Worm (Caenorhabditis elegans) whole organism, mixed stage, embryonic: Measurements from ENCODE around the gene sftb-2.

Experiments
- bed-3 ChIP-seq: fragments of 200-800 bp; sonication (Bioruptor generic); optimal IDR thresholded peaks from 3 replicates; lab custom pipeline; 2018; ENCODE audit warnings: mild to moderate bottlenecking, missing genetic modification characterization, moderate library complexity, missing compliant biosample characterization
- lin-13 ChIP-seq: fragments of 150-350 bp; optimal IDR thresholded peaks from 2 replicates; lab custom pipeline; 2014; ENCODE audit warnings: missing biosample characterization, missing genetic modification characterization
- mep-1 ChIP-seq: fragments of 150-350 bp; optimal IDR thresholded peaks from 2 replicates; lab custom pipeline; 2017; ENCODE audit warnings: missing biosample characterization, missing genetic modification reagents, missing genetic modification characterization, inconsistent platforms
- snpc-4 ChIP-seq: fragments of 150-350 bp; optimal IDR thresholded peaks from 2 replicates; lab custom pipeline; 2014; ENCODE audit warnings: missing biosample characterization, missing genetic modification characterization
- unc-39 ChIP-seq: fragments of 150-350 bp; optimal IDR thresholded peaks from 2 replicates; lab custom pipeline; 2014; ENCODE audit warnings: missing biosample characterization, missing genetic modification characterization

ce11 chrV:153867-154266 is 25.8 kb downstream of the sftb-2 start:
- TF ChIP-seq mep-1 (tag; lab: Kevin White, UChicago): no peak
- no peak for TF ChIP-seq lin-13 (tag; lab: Kevin White, UChicago)
- TF ChIP-seq unc-39 (tag; lab: Kevin White, UChicago): no peak
- TF ChIP-seq bed-3: no peak
- no peak for TF ChIP-seq snpc-4 (tag; lab: Kevin White, UChicago)
